Worm (Caenorhabditis elegans) whole organism, L2 larva: Measurements from ENCODE around the gene ncx-5.

Experiments used
- F13H6.1 ChIP-seq: sonication (generic microtip); optimal IDR thresholded peaks from 2 replicates; lab custom pipeline; 2016; ENCODE audit warnings: missing genetic modification characterization, missing compliant biosample characterization
- ZK546.5 ChIP-seq: sonication (generic microtip); optimal IDR thresholded peaks from 2 replicates; lab custom pipeline; 2017; ENCODE audit warnings: missing biosample characterization, missing genetic modification characterization
- aly-2 ChIP-seq: fragments of 150-350 bp; optimal IDR thresholded peaks from 2 replicates; lab custom pipeline; 2014; ENCODE audit warnings: missing biosample characterization, missing genetic modification characterization
- ama-1 ChIP-seq: fragments of 150-350 bp; optimal IDR thresholded peaks from 2 replicates; lab custom pipeline; 2018; ENCODE audit warnings: inconsistent platforms
- crh-2 ChIP-seq: sonication (generic microtip); optimal IDR thresholded peaks from 2 replicates; lab custom pipeline; 2017; ENCODE audit warnings: missing biosample characterization, missing genetic modification characterization
- gmeb-1 ChIP-seq: fragments of 150-350 bp; optimal IDR thresholded peaks from 2 replicates; lab custom pipeline; 2014; ENCODE audit warnings: missing biosample characterization, missing genetic modification characterization
- lin-13 ChIP-seq: fragments of 150-350 bp; optimal IDR thresholded peaks from 2 replicates; lab custom pipeline; 2014; ENCODE audit warnings: missing biosample characterization, missing genetic modification reagents, missing genetic modification characterization
- lsy-2 ChIP-seq, 2 experiments: fragments of 150-350 bp in 1 of 2; sonication (generic microtip) in 1 of 2; optimal IDR thresholded peaks; 2 replicates each; lab custom pipeline; 2014 to 2017; ENCODE audit warnings: missing biosample characterization in 2 of 2, missing genetic modification characterization in 2 of 2
- mab-5 ChIP-seq: fragments of 150-350 bp; optimal IDR thresholded peaks from 2 replicates; lab custom pipeline; 2014; ENCODE audit warnings: missing biosample characterization, missing genetic modification characterization
- nhr-10 ChIP-seq: sonication (generic microtip); optimal IDR thresholded peaks from 2 replicates; lab custom pipeline; 2017; ENCODE audit warnings: missing biosample characterization, missing genetic modification characterization
- snpc-4 ChIP-seq: fragments of 150-350 bp; optimal IDR thresholded peaks from 2 replicates; lab custom pipeline; 2014; ENCODE audit warnings: missing biosample characterization, missing genetic modification characterization
- unc-39 ChIP-seq: fragments of 150-350 bp; optimal IDR thresholded peaks from 2 replicates; lab custom pipeline; 2014; ENCODE audit warnings: missing biosample characterization, missing genetic modification characterization
- ztf-11 ChIP-seq: sonication (generic microtip); optimal IDR thresholded peaks from 2 replicates; lab custom pipeline; 2017; ENCODE audit warnings: missing biosample characterization, missing genetic modification characterization
- ztf-4 ChIP-seq: fragments of 150-350 bp; optimal IDR thresholded peaks from 2 replicates; lab custom pipeline; 2014; ENCODE audit warnings: missing biosample characterization, missing genetic modification characterization

DNA sequence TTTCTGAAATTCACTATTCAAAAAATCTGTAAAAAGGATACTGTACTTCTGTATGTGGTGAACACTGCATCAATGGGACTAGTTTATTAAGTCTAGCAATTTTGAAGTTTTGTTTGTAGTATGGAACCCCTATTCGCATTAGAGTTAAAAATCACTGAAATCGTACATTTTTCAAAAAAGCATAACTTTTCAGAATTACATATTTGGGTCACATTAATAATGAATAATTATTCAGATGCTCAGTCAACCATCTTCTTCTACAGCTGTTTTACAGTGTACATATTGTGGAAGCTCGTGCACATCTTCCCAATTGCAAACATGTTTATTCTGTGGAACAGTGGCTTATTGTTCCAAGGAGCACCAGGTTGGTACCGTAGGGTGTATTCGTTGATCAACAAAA lies 21.2 kb downstream of the ncx-5 start:
- no peak for TF ChIP-seq snpc-4 (tag; lab: Kevin White, UChicago)
- no peak for TF ChIP-seq ztf-11 (tag; lab: Kevin White, UChicago)
- no peak for TF ChIP-seq crh-2
- no peak for TF ChIP-seq lsy-2 (tag; optimal IDR thresholded peaks at IDR 0.05; lab: Kevin White, UChicago)
- TF ChIP-seq unc-39 (tag; lab: Kevin White, UChicago): no peak
- no peak for TF ChIP-seq gmeb-1 (tag; lab: Kevin White, UChicago)
- TF ChIP-seq ztf-4: no peak
- no peak for TF ChIP-seq ama-1 (lab: Kevin White, UChicago)
- TF ChIP-seq nhr-10 (tag; lab: Kevin White, UChicago): no peak
- no peak for TF ChIP-seq mab-5 (tag; lab: Kevin White, UChicago)
- no peak for TF ChIP-seq lin-13 (GFP tag; lab: Kevin White, UChicago)
- no peak for TF ChIP-seq F13H6.1
- TF ChIP-seq ZK546.5 (tag; lab: Kevin White, UChicago): no peak
- no peak for TF ChIP-seq aly-2 (tag; lab: Kevin White, UChicago)
